Worm (Caenorhabditis elegans): ENCODE results near the gene F32E10.5.

- TF ChIP-seq ztf-29 (GFP tag; IDR thresholded peaks at IDR 0.05) (no peak), tab-1 (GFP tag; IDR thresholded peaks at IDR 0.05) (no peak), flt-1 (GFP tag; IDR thresholded peaks at IDR 0.05) (no peak), klf-2 (GFP tag; conservative IDR thresholded peaks at IDR 0.05) (no peak), T22C8.4 (GFP tag; IDR thresholded peaks at IDR 0.05) (no peak), cog-1 (tag; optimal IDR thresholded peaks at IDR 0.05) (no peak), ref-1 (GFP tag; conservative IDR thresholded peaks at IDR 0.05) (no peak)
Observed at ce11 chrIV:7611396-7611795, 33.2 kb upstream of the F32E10.5 start.

Measured in whole organism, midembryonic.